Worm (Caenorhabditis elegans) whole organism, early embryonic: Measurements from ENCODE around the gene ttc-4.

Experiments
- B0310.2 ChIP-seq: sonication (generic microtip); optimal IDR thresholded peaks from 2 replicates; lab custom pipeline; 2016; ENCODE audit warnings: mild to moderate bottlenecking, missing genetic modification characterization, missing compliant biosample characterization
- F13C5.2 ChIP-seq: sonication (generic microtip); optimal IDR thresholded peaks from 2 replicates; lab custom pipeline; 2017; ENCODE audit warnings: mild to moderate bottlenecking, missing genetic modification characterization, inconsistent platforms, missing compliant biosample characterization
- aly-1 ChIP-seq: sonication (generic microtip); optimal IDR thresholded peaks from 2 replicates; lab custom pipeline; 2016; ENCODE audit warnings: missing genetic modification characterization, missing compliant biosample characterization
- ama-1 ChIP-seq: fragments of 150-350 bp; optimal IDR thresholded peaks from 2 replicates; lab custom pipeline; 2014
- ceh-13 ChIP-seq: fragments of 200-800 bp; sonication (Bioruptor generic); optimal IDR thresholded peaks from 2 replicates; lab custom pipeline; 2018; ENCODE audit warnings: mild to moderate bottlenecking, missing genetic modification characterization, missing compliant biosample characterization
- ceh-36 ChIP-seq: sonication (generic microtip); optimal IDR thresholded peaks from 2 replicates; lab custom pipeline; 2016; ENCODE audit warnings: missing genetic modification characterization, inconsistent platforms, missing compliant biosample characterization
- ets-7 ChIP-seq: sonication (generic microtip); optimal IDR thresholded peaks from 2 replicates; lab custom pipeline; 2016; ENCODE audit warnings: missing genotype, missing genetic modification characterization, missing compliant biosample characterization
- flt-1 ChIP-seq: fragments of 200-800 bp; sonication (Bioruptor generic); IDR thresholded peaks from 2 replicates; pipeline ENCODE4 v1.3.6; 2022; ENCODE audit warnings: missing genetic modification characterization, missing compliant biosample characterization
- hmbx-1 ChIP-seq: sonication (generic microtip); optimal IDR thresholded peaks from 2 replicates; lab custom pipeline; 2016; ENCODE audit warnings: mild to moderate bottlenecking, missing genetic modification characterization, missing compliant biosample characterization
- hmg-4 ChIP-seq: fragments of 200-800 bp; sonication (Bioruptor generic); optimal IDR thresholded peaks from 2 replicates; lab custom pipeline; 2018; ENCODE audit warnings: mild to moderate bottlenecking, missing genetic modification characterization, missing compliant biosample characterization
- hnd-1 ChIP-seq: sonication (generic microtip); optimal IDR thresholded peaks from 2 replicates; lab custom pipeline; 2016; ENCODE audit warnings: missing genetic modification characterization, missing compliant biosample characterization
- pes-1 ChIP-seq: fragments of 200-800 bp; sonication (Bioruptor generic); IDR thresholded peaks from 2 replicates; pipeline ENCODE4 v1.3.6; 2022; ENCODE audit warnings: missing genetic modification reagents, missing genetic modification characterization, missing compliant biosample characterization
- scrt-1 ChIP-seq: fragments of 200-800 bp; sonication (Bioruptor generic); IDR thresholded peaks from 2 replicates; pipeline ENCODE4 v1.3.6; 2022; ENCODE audit warnings: missing genetic modification characterization, missing compliant biosample characterization
- sea-1 ChIP-seq: fragments of 200-800 bp; sonication (Bioruptor generic); conservative IDR thresholded peaks from 2 replicates; pipeline ENCODE4 v1.3.6; 2022; ENCODE audit warnings: missing genetic modification characterization, missing compliant biosample characterization
- tbx-11 ChIP-seq: fragments of 200-800 bp; sonication (Bioruptor generic); IDR thresholded peaks from 2 replicates; pipeline ENCODE4 v1.3.6; 2022; ENCODE audit warnings: missing genetic modification characterization, missing compliant biosample characterization
- tbx-37 ChIP-seq: fragments of 200-800 bp; sonication (Bioruptor generic); conservative IDR thresholded peaks from 2 replicates; pipeline ENCODE4 v1.3.6; 2022; ENCODE audit warnings: missing genetic modification reagents, missing genetic modification characterization, missing compliant biosample characterization
- tra-4 ChIP-seq: sonication (generic microtip); optimal IDR thresholded peaks from 2 replicates; lab custom pipeline; 2017; ENCODE audit warnings: missing genetic modification characterization, missing compliant biosample characterization

The ttc-4 gene

DNA sequence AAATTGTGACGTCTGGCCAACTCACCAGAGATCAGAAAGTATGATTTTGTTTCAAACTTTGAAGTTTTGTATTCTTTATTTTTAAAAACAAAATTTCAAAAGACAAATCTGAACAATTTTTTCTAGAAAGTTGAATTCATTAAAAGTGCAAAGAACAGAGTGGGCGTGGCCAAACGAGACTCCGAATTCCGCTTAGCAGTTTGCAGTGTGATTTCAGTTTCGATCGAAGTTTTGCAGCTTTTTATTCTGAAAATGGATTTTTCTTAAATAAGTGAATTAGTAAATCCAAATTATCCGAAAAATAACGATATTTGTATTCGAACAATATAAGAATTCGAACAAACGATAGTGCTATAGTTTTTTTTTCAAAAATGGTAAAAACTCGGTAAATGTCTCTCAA is 38.9 kb downstream of the ttc-4 start:
- TF ChIP-seq tra-4 (tag; lab: Kevin White, UChicago) (no peak), tbx-37 (no peak), ama-1 (no peak), hmbx-1 (no peak), tbx-11 (GFP tag; lab: Robert Waterston, UW) (no peak), ets-7 (no peak), ceh-13 (no peak), F13C5.2 (tag; lab: Kevin White, UChicago) (no peak), pes-1 (GFP tag; lab: Robert Waterston, UW) (no peak), flt-1 (no peak), scrt-1 (GFP tag; lab: Robert Waterston, UW) (no peak), aly-1 (tag; lab: Kevin White, UChicago) (no peak), hnd-1 (tag; lab: Kevin White, UChicago) (no peak), hmg-4 (GFP tag; lab: Kevin White, UChicago) (no peak), ceh-36 (tag; lab: Kevin White, UChicago) (no peak), B0310.2 (tag; lab: Kevin White, UChicago) (no peak), sea-1 (GFP tag; lab: Robert Waterston, UW) (no peak)

ce11 chrII:5636826-5637225 is 42.3 kb downstream of the ttc-4 start, which contains the start of gene F59E12.8:
TSS of gene F59E12.8 (minus strand) at chrII:5636926.
- TF ChIP-seq B0310.2 (tag; lab: Kevin White, UChicago) (no peak), flt-1 (no peak), tra-4 (tag; lab: Kevin White, UChicago) (no peak), aly-1 (tag; lab: Kevin White, UChicago) (no peak), ceh-13 (no peak), tbx-37 (no peak), sea-1 (GFP tag; lab: Robert Waterston, UW) (no peak)

DNA sequence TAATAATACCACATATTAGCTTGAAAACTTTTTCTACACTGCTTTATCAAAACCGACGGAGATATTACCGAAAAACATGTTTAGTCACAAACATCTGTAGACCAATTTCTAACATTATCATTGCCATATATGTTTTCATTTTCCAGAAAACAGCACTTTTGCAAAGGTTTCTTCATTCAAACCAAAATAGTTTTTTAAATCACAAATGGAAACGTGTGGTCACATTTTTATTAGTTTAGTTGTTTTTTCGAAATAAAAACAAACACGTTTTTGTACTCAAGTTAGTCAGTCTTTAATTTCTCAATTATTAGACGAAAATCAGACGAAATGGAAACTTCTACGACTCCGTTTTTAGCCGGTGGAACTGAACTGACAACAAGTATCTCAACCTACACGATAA is 43.5 kb downstream of the ttc-4 start, which contains the start of gene F59E12.3:
TSS of gene F59E12.3 (plus strand) at position 301 of the 400 bp plus-strand sequence.
- TF ChIP-seq F13C5.2 (tag; lab: Kevin White, UChicago), result no peak
- no peak for TF ChIP-seq sea-1 (GFP tag; lab: Robert Waterston, UW)
- TF ChIP-seq ets-7, result no peak
- TF ChIP-seq flt-1, result no peak
- no peak for TF ChIP-seq hmbx-1
- TF ChIP-seq ceh-36 (tag; lab: Kevin White, UChicago), result no peak
- no peak for TF ChIP-seq aly-1 (tag; lab: Kevin White, UChicago)
- TF ChIP-seq hmg-4 (GFP tag; lab: Kevin White, UChicago), result no peak
- TF ChIP-seq tbx-11 (GFP tag; lab: Robert Waterston, UW), result no peak
- TF ChIP-seq ceh-13, result no peak
- TF ChIP-seq B0310.2 (tag; lab: Kevin White, UChicago), result no peak
- no peak for TF ChIP-seq pes-1 (GFP tag; lab: Robert Waterston, UW)
- no peak for TF ChIP-seq scrt-1 (GFP tag; lab: Robert Waterston, UW)
- no peak for TF ChIP-seq ama-1
- no peak for TF ChIP-seq tbx-37

- TF ChIP-seq aly-1 (tag; lab: Kevin White, UChicago), result no peak
- TF ChIP-seq ets-7, result no peak
- no peak for TF ChIP-seq hnd-1 (tag; lab: Kevin White, UChicago)
- no peak for TF ChIP-seq scrt-1 (GFP tag; lab: Robert Waterston, UW)
- TF ChIP-seq B0310.2 (tag; lab: Kevin White, UChicago), result no peak
- TF ChIP-seq hmg-4 (GFP tag; lab: Kevin White, UChicago), result no peak
- TF ChIP-seq tbx-11 (GFP tag; lab: Robert Waterston, UW), result no peak
- no peak for TF ChIP-seq ama-1
- no peak for TF ChIP-seq pes-1 (GFP tag; lab: Robert Waterston, UW)
- TF ChIP-seq ceh-36 (tag; lab: Kevin White, UChicago), result no peak
- TF ChIP-seq ceh-13, result no peak
- no peak for TF ChIP-seq hmbx-1
- no peak for TF ChIP-seq flt-1
- no peak for TF ChIP-seq sea-1 (GFP tag; lab: Robert Waterston, UW)
Measured at ce11 chrII:5640362-5641079, 46.0 kb downstream of the ttc-4 start.

- no peak for TF ChIP-seq tbx-11 (GFP tag; lab: Robert Waterston, UW)
Measured at ce11 chrII:5642110-5642509, 47.6 kb downstream of the ttc-4 start.
